Worm (Caenorhabditis elegans): ENCODE results near the gene C09H5.7.

Gene C09H5.7

ce11 chrV:8114542-8114941 is 29.5 kb upstream of the C09H5.7 start:
- TF ChIP-seq nhr-28 (tag; optimal IDR thresholded peaks at IDR 0.05) = no peak
- TF ChIP-seq nhr-23 (tag; optimal IDR thresholded peaks at IDR 0.05) = no peak
- no peak for TF ChIP-seq ztf-11 (tag; optimal IDR thresholded peaks at IDR 0.05)
- TF ChIP-seq unc-39 (tag; optimal IDR thresholded peaks at IDR 0.05) = no peak
- TF ChIP-seq skn-1 (tag; optimal IDR thresholded peaks at IDR 0.05) = no peak

ce11 chrV:8110816-8111215 is 25.8 kb upstream of the C09H5.7 start:
- TF ChIP-seq pha-4 (tag; optimal IDR thresholded peaks at IDR 0.05) (peak; percentile 70), nhr-77 (tag; optimal IDR thresholded peaks at IDR 0.05) (no peak), mdl-1 (tag; optimal IDR thresholded peaks at IDR 0.05) (no peak)

- TF ChIP-seq ztf-11 (tag; optimal IDR thresholded peaks at IDR 0.05) (no peak), aly-2 (tag; optimal IDR thresholded peaks at IDR 0.05) (no peak), eor-1 (tag; optimal IDR thresholded peaks at IDR 0.05) (no peak), snpc-4 (tag; optimal IDR thresholded peaks at IDR 0.05) (no peak), nhr-12 (tag; optimal IDR thresholded peaks at IDR 0.05) (no peak), R02D3.7 (tag; optimal IDR thresholded peaks at IDR 0.05) (no peak), daf-12 (tag; optimal IDR thresholded peaks at IDR 0.05) (no peak), skn-1 (tag; optimal IDR thresholded peaks at IDR 0.05) (no peak), ceh-9 (tag; optimal IDR thresholded peaks at IDR 0.05) (no peak)
Measured at ce11 chrV:8108670-8109069, 23.6 kb upstream of the C09H5.7 start, which contains the start of gene myo-5. TSS of gene myo-5 (plus strand) at chrV:8108970.

- no peak for TF ChIP-seq nhr-43 (tag; optimal IDR thresholded peaks at IDR 0.05; ENCODE audit: poor library complexity, severe bottlenecking)
- TF ChIP-seq fos-1 (tag; optimal IDR thresholded peaks at IDR 0.05) = no peak
- no peak for TF ChIP-seq zag-1 (tag; optimal IDR thresholded peaks at IDR 0.05)
- no peak for TF ChIP-seq snpc-4 (tag; optimal IDR thresholded peaks at IDR 0.05)
- no peak for TF ChIP-seq nfya-1 (tag; optimal IDR thresholded peaks at IDR 0.05; ENCODE audit: insufficient read depth)
- TF ChIP-seq nhr-23 (tag; optimal IDR thresholded peaks at IDR 0.05) = no peak
- TF ChIP-seq ceh-28 (tag; optimal IDR thresholded peaks at IDR 0.05) = no peak
- no peak for TF ChIP-seq egl-5 (tag; optimal IDR thresholded peaks at IDR 0.05)
- TF ChIP-seq tbx-2 (tag; optimal IDR thresholded peaks at IDR 0.05) = no peak
- TF ChIP-seq hmg-11 (tag; optimal IDR thresholded peaks at IDR 0.05) = no peak
- TF ChIP-seq pha-4 (tag; optimal IDR thresholded peaks at IDR 0.05) = no peak
- TF ChIP-seq nhr-76 (tag; optimal IDR thresholded peaks at IDR 0.05) = no peak
- no peak for TF ChIP-seq jun-1 (tag; optimal IDR thresholded peaks at IDR 0.05)
Measured at ce11 chrV:8104473-8104872, 19.4 kb upstream of the C09H5.7 start, which contains the start of gene srlf-16. TSS of gene srlf-16 (plus strand) at chrV:8104773.

ce11 chrV:8102960-8103359 is 17.9 kb upstream of the C09H5.7 start, which contains the start of gene str-90:
TSS of gene str-90 (plus strand) at chrV:8103260.
- TF ChIP-seq nhr-25 (tag; optimal IDR thresholded peaks at IDR 0.05) (no peak), unc-62 (GFP tag; optimal IDR thresholded peaks at IDR 0.05) (no peak), hmg-11 (tag; optimal IDR thresholded peaks at IDR 0.05) (no peak), nhr-12 (tag; optimal IDR thresholded peaks at IDR 0.05) (no peak), lin-15B (tag; optimal IDR thresholded peaks at IDR 0.05) (no peak), jun-1 (tag; optimal IDR thresholded peaks at IDR 0.05) (no peak), lin-39 (tag; optimal IDR thresholded peaks at IDR 0.05) (no peak), elt-1 (tag; optimal IDR thresholded peaks at IDR 0.05) (no peak), egl-5 (tag; optimal IDR thresholded peaks at IDR 0.05) (no peak), nhr-237 (tag; optimal IDR thresholded peaks at IDR 0.05) (no peak), pha-4 (tag; optimal IDR thresholded peaks at IDR 0.05) (no peak), mml-1 (tag; optimal IDR thresholded peaks at IDR 0.05) (no peak), fkh-10 (GFP tag; optimal IDR thresholded peaks at IDR 0.05) (no peak), nhr-76 (tag; optimal IDR thresholded peaks at IDR 0.05) (no peak), sea-2 (GFP tag; optimal IDR thresholded peaks at IDR 0.05) (no peak), ceh-82 (tag; optimal IDR thresholded peaks at IDR 0.05) (no peak)
